Worm (Caenorhabditis elegans) whole organism, L1 larva: Measurements from ENCODE around the gene fbxc-48.

Experiments used
- nhr-237 ChIP-seq: fragments of 150-350 bp; optimal IDR thresholded peaks from 2 replicates; lab custom pipeline; 2014; ENCODE audit warnings: missing biosample characterization, missing genetic modification characterization
- unc-86 ChIP-seq: sonication (generic microtip); optimal IDR thresholded peaks from 2 replicates; lab custom pipeline; 2016; ENCODE audit warnings: missing genetic modification characterization, missing compliant biosample characterization

ce11 chrII:786938-787337 lies 46.2 kb upstream of the fbxc-48 start, which contains the start of gene F46F5.16:
- no peak for TF ChIP-seq unc-86 (tag; lab: Kevin White, UChicago)
- no peak for TF ChIP-seq nhr-237 (tag; lab: Kevin White, UChicago)
